Fruit fly (Drosophila melanogaster): ENCODE measurements around the gene Rcd-1.
A peak's percentile ranks its signal among the peaks of the same experiment; 100 is the strongest.

The Rcd-1 gene

DNA sequence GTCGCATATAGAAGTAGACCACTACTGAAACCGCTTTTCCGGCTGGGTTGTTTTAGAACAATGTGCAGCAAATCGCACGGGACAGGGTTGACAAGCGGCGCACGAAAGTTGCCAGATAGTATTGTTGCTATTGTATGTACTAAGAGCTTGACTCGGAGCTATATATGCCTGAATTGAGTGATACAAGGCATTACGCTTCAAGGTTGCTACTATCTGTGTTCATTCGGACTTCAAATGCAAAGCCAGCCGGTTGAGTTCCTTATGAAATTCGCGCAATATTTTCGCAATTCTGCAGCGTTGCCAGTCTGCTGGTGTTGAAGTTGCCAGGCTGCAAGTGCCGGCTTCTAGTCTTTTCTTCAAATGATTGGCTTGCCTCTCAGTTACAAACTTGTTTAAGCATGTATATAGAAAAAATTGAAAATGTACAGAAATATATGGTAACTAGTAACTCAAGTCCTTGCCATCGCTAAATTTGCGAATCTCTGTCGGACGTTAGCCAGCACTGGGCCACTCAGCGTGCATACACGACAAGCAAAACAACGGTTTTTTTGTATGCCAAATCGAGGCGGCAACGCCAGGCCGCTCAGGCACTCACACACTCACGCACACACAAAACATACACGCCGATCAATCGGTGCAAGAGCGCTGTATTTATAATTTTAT is 13.3 kb downstream of the Rcd-1 start, which contains the start of the genes Ranbp21 and Elys (continued):
- TF ChIP-seq wor (GFP tag; IDR thresholded peaks at IDR 0.05): 0 out of 2 replicates have a peak, but pooled peaks have one; percentile 39
- peak; percentile 63; the same call in 1 of the 2 replicates for TF ChIP-seq Ptx1 (GFP tag; IDR thresholded peaks at IDR 0.05)
- TF ChIP-seq slou (GFP tag; optimal IDR thresholded peaks at IDR 0.05): no peak
- no peak for TF ChIP-seq sens-2 (GFP tag; IDR thresholded peaks at IDR 0.05)
- TF ChIP-seq Meics (GFP tag; optimal IDR thresholded peaks at IDR 0.05): no peak
- peak; percentile 53 for TF ChIP-seq slp2 (GFP tag; optimal IDR thresholded peaks at IDR 0.05)
- peak; percentile 42; the same call in 1 of the 3 replicates for TF ChIP-seq CG7357 (GFP tag; IDR thresholded peaks at IDR 0.05)
- TF ChIP-seq mirr (GFP tag; optimal IDR thresholded peaks at IDR 0.05): no peak
- TF ChIP-seq Atf-2 (GFP tag; optimal IDR thresholded peaks at IDR 0.05): no peak
- peak; percentile 53 for TF ChIP-seq pho (GFP tag; optimal IDR thresholded peaks at IDR 0.05)
- TF ChIP-seq vnd (GFP tag; IDR thresholded peaks at IDR 0.05; ENCODE audit: partially characterized antibody): 0 out of 3 replicates have a peak, but pooled peaks have one; percentile 46
- TF ChIP-seq ERR (GFP tag; optimal IDR thresholded peaks at IDR 0.05): no peak
- no peak for TF ChIP-seq lbe (GFP tag; optimal IDR thresholded peaks at IDR 0.05)
- peak; percentile 5 for TF ChIP-seq btn (GFP tag; optimal IDR thresholded peaks at IDR 0.05)
- TF ChIP-seq Gug (GFP tag; IDR thresholded peaks at IDR 0.05): peak; percentile 69; the same call in 3 of the 4 replicates
- no peak for TF ChIP-seq trh (GFP tag; optimal IDR thresholded peaks at IDR 0.05)
- no peak for TF ChIP-seq CG3065 (GFP tag; optimal IDR thresholded peaks at IDR 0.05)
- TF ChIP-seq insv (GFP tag; optimal IDR thresholded peaks at IDR 0.05): peak in 1 of 2 experiments; percentile 28
- TF ChIP-seq CG16779 (GFP tag; IDR thresholded peaks at IDR 0.05): no peak
- peak; percentile 61 for TF ChIP-seq E2f2 (GFP tag; IDR thresholded peaks at IDR 0.05)
- peak; percentile 55 for TF ChIP-seq CG1792 (GFP tag; optimal IDR thresholded peaks at IDR 0.05)
- no peak for TF ChIP-seq CG3407 (GFP tag; optimal IDR thresholded peaks at IDR 0.05)
- peak; percentile 48 for TF ChIP-seq tin (GFP tag; optimal IDR thresholded peaks at IDR 0.05)
- 0 out of 2 replicates have a peak, but pooled peaks have one; percentile 14 for TF ChIP-seq wdn (GFP tag; IDR thresholded peaks at IDR 0.05)
- no peak for TF ChIP-seq CG10147 (GFP tag; optimal IDR thresholded peaks at IDR 0.05)
- peak; percentile 44; the same call in 1 of the 2 replicates for TF ChIP-seq unc-4 (GFP tag; IDR thresholded peaks at IDR 0.05; ENCODE audit: partially characterized antibody)
- TF ChIP-seq CG10209 (GFP tag; optimal IDR thresholded peaks at IDR 0.05): peak; percentile 38
- TF ChIP-seq jing (GFP tag; optimal IDR thresholded peaks at IDR 0.05): no peak
- TF ChIP-seq Hr39 (optimal IDR thresholded peaks at IDR 0.05): no peak
- TF ChIP-seq CG5953 (GFP tag; IDR thresholded peaks at IDR 0.05): no peak
- no peak for TF ChIP-seq ewg (GFP tag; optimal IDR thresholded peaks at IDR 0.05)
- no peak for TF ChIP-seq CG7963 (GFP tag; IDR thresholded peaks at IDR 0.05; ENCODE audit: partially characterized antibody)
- peak; percentile 64 for TF ChIP-seq Max (GFP tag; optimal IDR thresholded peaks at IDR 0.05)
- TF ChIP-seq prd (optimal IDR thresholded peaks at IDR 0.05): no peak
- peak; percentile 75 for TF ChIP-seq prd (GFP tag; IDR thresholded peaks at IDR 0.05)
- no peak for TF ChIP-seq MTF-1 (GFP tag; optimal IDR thresholded peaks at IDR 0.05; ENCODE audit: borderline replicate concordance)
- TF ChIP-seq D19A (tag; optimal IDR thresholded peaks at IDR 0.05): no peak
- TF ChIP-seq Drgx (GFP tag; IDR thresholded peaks at IDR 0.05): no peak
- TF ChIP-seq CG9215 (GFP tag; IDR thresholded peaks at IDR 0.05): peak; percentile 62
- TF ChIP-seq CG12236 (GFP tag; optimal IDR thresholded peaks at IDR 0.05): no peak
- TF ChIP-seq pnt (GFP tag; optimal IDR thresholded peaks at IDR 0.05): peak; percentile 62
- TF ChIP-seq h (optimal IDR thresholded peaks at IDR 0.05): no peak
- peak; percentile 59 for TF ChIP-seq ind (GFP tag; optimal IDR thresholded peaks at IDR 0.05)
- no peak for TF ChIP-seq usp (GFP tag; optimal IDR thresholded peaks at IDR 0.05)
- TF ChIP-seq CG12104 (GFP tag; optimal IDR thresholded peaks at IDR 0.05): peak; percentile 11
- TF ChIP-seq Atf6 (GFP tag; IDR thresholded peaks at IDR 0.05): no peak
- TF ChIP-seq E2f1 (GFP tag; IDR thresholded peaks at IDR 0.05): peak; percentile 42; the same call in 1 of the 2 replicates
- peak; percentile 40 for TF ChIP-seq CG9797 (GFP tag; optimal IDR thresholded peaks at IDR 0.05)
- TF ChIP-seq fd102C (GFP tag; optimal IDR thresholded peaks at IDR 0.05): no peak
- TF ChIP-seq D19B (GFP tag; optimal IDR thresholded peaks at IDR 0.05): no peak
- TF ChIP-seq tx (GFP tag; optimal IDR thresholded peaks at IDR 0.05): peak; percentile 58
- TF ChIP-seq TFAM (GFP tag; optimal IDR thresholded peaks at IDR 0.05): no peak

All from whole organism, embryonic.